Worm (Caenorhabditis elegans) whole organism, mixed stage, embryonic: ENCODE measurements around the gene smcl-1.

Experiments
- M03D4.4 ChIP-seq: sonication (generic microtip); optimal IDR thresholded peaks from 2 replicates; lab custom pipeline; 2017; ENCODE audit warnings: mild to moderate bottlenecking, missing genetic modification characterization, missing compliant biosample characterization
- bed-3 ChIP-seq: fragments of 200-800 bp; sonication (Bioruptor generic); optimal IDR thresholded peaks from 3 replicates; lab custom pipeline; 2018; ENCODE audit warnings: mild to moderate bottlenecking, missing genetic modification characterization, moderate library complexity, missing compliant biosample characterization
- blmp-1 ChIP-seq: fragments of 150-350 bp; optimal IDR thresholded peaks from 2 replicates; lab custom pipeline; 2014; ENCODE audit warnings: missing biosample characterization, missing genetic modification characterization
- ceh-43 ChIP-seq: fragments of 200-800 bp; sonication (Bioruptor generic); optimal IDR thresholded peaks from 2 replicates; lab custom pipeline; 2018; ENCODE audit warnings: mild to moderate bottlenecking, missing genetic modification characterization, moderate library complexity, missing compliant biosample characterization
- ceh-83 ChIP-seq: fragments of 200-800 bp; sonication (Bioruptor generic); optimal IDR thresholded peaks from 2 replicates; lab custom pipeline; 2018; ENCODE audit warnings: mild to moderate bottlenecking, missing genetic modification characterization, missing compliant biosample characterization
- cnd-1 ChIP-seq: fragments of 200-800 bp; sonication (Bioruptor generic); optimal IDR thresholded peaks from 2 replicates; lab custom pipeline; 2018; ENCODE audit warnings: mild to moderate bottlenecking, missing genetic modification characterization, missing compliant biosample characterization
- drap-1 ChIP-seq: fragments of 200-800 bp; sonication (Bioruptor generic); optimal IDR thresholded peaks from 3 replicates; lab custom pipeline; 2018; ENCODE audit warnings: mild to moderate bottlenecking, missing genetic modification characterization, missing compliant biosample characterization
- elt-1 ChIP-seq: sonication (generic microtip); optimal IDR thresholded peaks from 2 replicates; lab custom pipeline; 2017; ENCODE audit warnings: missing genetic modification characterization, mild to moderate bottlenecking, missing compliant biosample characterization, antibody characterized with exemption, moderate library complexity, borderline replicate concordance; ENCODE audit not compliant: insufficient read depth
- elt-3 ChIP-seq: fragments of 150-350 bp; optimal IDR thresholded peaks from 2 replicates; lab custom pipeline; 2014; ENCODE audit warnings: missing biosample characterization, missing genetic modification characterization
- flh-1 ChIP-seq: fragments of 200-800 bp; sonication (Bioruptor generic); optimal IDR thresholded peaks from 2 replicates; lab custom pipeline; 2018; ENCODE audit warnings: mild to moderate bottlenecking, missing genetic modification characterization, moderate library complexity, missing compliant biosample characterization
- ham-2 ChIP-seq: fragments of 200-800 bp; sonication (Bioruptor generic); optimal IDR thresholded peaks from 2 replicates; lab custom pipeline; 2018; ENCODE audit warnings: mild to moderate bottlenecking, missing genetic modification characterization, missing compliant biosample characterization
- hlh-1 ChIP-seq: fragments of 150-350 bp; optimal IDR thresholded peaks from 2 replicates; lab custom pipeline; 2014; ENCODE audit warnings: missing biosample characterization, missing genetic modification reagents, missing genetic modification characterization
- lin-13 ChIP-seq: fragments of 150-350 bp; optimal IDR thresholded peaks from 2 replicates; lab custom pipeline; 2014; ENCODE audit warnings: missing biosample characterization, missing genetic modification characterization
- lin-32 ChIP-seq: fragments of 200-800 bp; sonication (Bioruptor generic); optimal IDR thresholded peaks from 2 replicates; lab custom pipeline; 2018; ENCODE audit warnings: mild to moderate bottlenecking, missing genetic modification characterization, missing compliant biosample characterization
- lsy-2 ChIP-seq: fragments of 150-350 bp; optimal IDR thresholded peaks from 2 replicates; lab custom pipeline; 2014; ENCODE audit warnings: missing biosample characterization, missing genetic modification characterization
- mab-5 ChIP-seq: fragments of 150-350 bp; optimal IDR thresholded peaks from 2 replicates; lab custom pipeline; 2014; ENCODE audit warnings: missing biosample characterization, missing genetic modification characterization
- mep-1 ChIP-seq: fragments of 150-350 bp; optimal IDR thresholded peaks from 2 replicates; lab custom pipeline; 2017; ENCODE audit warnings: missing biosample characterization, missing genetic modification reagents, missing genetic modification characterization, inconsistent platforms
- mls-2 ChIP-seq: sonication (generic microtip); optimal IDR thresholded peaks from 2 replicates; lab custom pipeline; 2016; ENCODE audit warnings: mild to moderate bottlenecking, missing genetic modification characterization, moderate library complexity, missing compliant biosample characterization
- nhr-12 ChIP-seq: fragments of 150-350 bp; optimal IDR thresholded peaks from 2 replicates; lab custom pipeline; 2014; ENCODE audit warnings: missing biosample characterization, missing genetic modification characterization
- nhr-2 ChIP-seq: fragments of 150-350 bp; optimal IDR thresholded peaks from 2 replicates; lab custom pipeline; 2014; ENCODE audit warnings: missing biosample characterization, missing genetic modification characterization
- nhr-237 ChIP-seq: fragments of 150-350 bp; optimal IDR thresholded peaks from 2 replicates; lab custom pipeline; 2014; ENCODE audit warnings: missing biosample characterization, missing genetic modification characterization
- nhr-28 ChIP-seq: fragments of 150-350 bp; optimal IDR thresholded peaks from 2 replicates; lab custom pipeline; 2014; ENCODE audit warnings: missing biosample characterization, missing genetic modification characterization
- nhr-76 ChIP-seq: sonication (generic microtip); optimal IDR thresholded peaks from 2 replicates; lab custom pipeline; 2017; ENCODE audit warnings: missing biosample characterization, missing genetic modification characterization
- sem-2 ChIP-seq: fragments of 200-800 bp; sonication (Bioruptor generic); optimal IDR thresholded peaks from 2 replicates; lab custom pipeline; 2018; ENCODE audit warnings: mild to moderate bottlenecking, missing genetic modification characterization, missing compliant biosample characterization
- snpc-4 ChIP-seq: fragments of 150-350 bp; optimal IDR thresholded peaks from 2 replicates; lab custom pipeline; 2014; ENCODE audit warnings: missing biosample characterization, missing genetic modification characterization
- sptf-1 ChIP-seq: sonication (generic microtip); optimal IDR thresholded peaks from 2 replicates; lab custom pipeline; 2017; ENCODE audit warnings: mild to moderate bottlenecking, missing genetic modification characterization, moderate library complexity, missing compliant biosample characterization
- tbx-8 ChIP-seq: fragments of 200-800 bp; sonication (Bioruptor generic); optimal IDR thresholded peaks from 2 replicates; lab custom pipeline; 2018; ENCODE audit warnings: mild to moderate bottlenecking, missing genetic modification characterization, moderate library complexity, missing compliant biosample characterization
- unc-120 ChIP-seq: sonication (generic microtip); optimal IDR thresholded peaks from 2 replicates; lab custom pipeline; 2017; ENCODE audit warnings: missing genetic modification characterization, missing compliant biosample characterization; ENCODE audit not compliant: poor library complexity, severe bottlenecking
- unc-62 ChIP-seq: fragments of 150-350 bp; optimal IDR thresholded peaks from 2 replicates; lab custom pipeline; 2014; ENCODE audit warnings: missing biosample characterization, missing genetic modification reagents, missing genetic modification characterization
- zip-8 ChIP-seq: fragments of 150-350 bp; optimal IDR thresholded peaks from 2 replicates; lab custom pipeline; 2014; ENCODE audit warnings: missing biosample characterization, missing genetic modification characterization
- ztf-11 ChIP-seq: fragments of 150-350 bp; optimal IDR thresholded peaks from 2 replicates; lab custom pipeline; 2014; ENCODE audit warnings: missing biosample characterization, missing genetic modification characterization

smcl-1 gene

DNA sequence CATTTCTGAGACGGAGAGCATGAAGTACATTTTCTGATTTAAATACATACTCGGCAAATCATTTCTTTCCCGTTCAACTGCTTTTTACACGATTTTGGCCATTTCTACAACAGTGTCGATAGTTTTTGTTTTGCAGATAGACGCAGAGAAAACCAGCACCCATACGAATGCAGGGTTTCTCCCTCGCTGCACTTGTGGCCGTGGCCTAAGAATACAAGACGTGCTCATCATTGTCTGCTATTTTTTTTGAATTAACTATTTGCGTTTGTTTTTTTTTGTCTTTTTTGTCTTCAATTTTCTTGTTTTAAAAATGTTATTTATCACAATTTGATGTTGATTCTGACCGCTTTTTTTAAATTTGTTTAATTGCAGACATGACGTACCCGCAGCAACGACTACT is at the start of gene smcl-1:
Gene smcl-1 (plus strand): TSS at position 373 of the 400 bp plus-strand sequence.
- TF ChIP-seq lsy-2 (tag; lab: Kevin White, UChicago) (no peak), M03D4.4 (tag; lab: Kevin White, UChicago) (no peak), ceh-43 (GFP tag; lab: Kevin White, UChicago) (no peak), unc-120 (tag; lab: Kevin White, UChicago) (no peak), nhr-2 (tag; lab: Kevin White, UChicago) (peak; percentile 5), lin-13 (tag; lab: Kevin White, UChicago) (no peak), mls-2 (tag; lab: Kevin White, UChicago) (no peak), tbx-8 (no peak), flh-1 (GFP tag; lab: Kevin White, UChicago) (no peak), blmp-1 (no peak), mab-5 (no peak), sem-2 (no peak), unc-62 (GFP tag; lab: Kevin White, UChicago) (no peak), mep-1 (tag; lab: Kevin White, UChicago) (peak; percentile 34), hlh-1 (tag; lab: Kevin White, UChicago) (peak; percentile 34), sptf-1 (no peak), nhr-28 (tag; lab: Kevin White, UChicago) (no peak)

DNA sequence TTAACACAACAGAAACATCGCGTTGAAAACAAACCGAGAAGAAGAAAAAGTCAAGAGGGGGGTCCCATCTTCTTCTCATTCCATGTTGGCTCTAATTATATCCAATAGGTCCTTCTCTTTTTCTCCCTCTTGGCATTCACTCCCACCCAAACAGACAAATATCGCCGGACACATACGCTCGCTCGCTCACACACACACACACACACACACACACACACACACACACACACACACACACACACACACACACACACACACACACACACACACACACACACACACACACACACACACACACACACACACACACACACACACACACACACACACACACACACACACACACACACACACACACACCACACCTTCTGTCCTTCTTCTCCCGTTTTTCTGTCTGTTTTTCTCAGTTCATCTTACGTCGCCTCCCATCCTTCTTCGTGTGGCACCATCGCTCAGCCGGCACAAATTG is 49.5 kb upstream of the smcl-1 start, which contains the start of gene sto-4:
Gene sto-4 (plus strand): TSS at position 360 of the 469 bp plus-strand sequence.
- TF ChIP-seq ceh-43 (GFP tag; lab: Kevin White, UChicago) (peak; percentile 82), cnd-1 (peak; percentile 95), ztf-11 (tag; lab: Kevin White, UChicago) (peak; percentile 40), unc-120 (tag; lab: Kevin White, UChicago) (peak; percentile 31), mls-2 (tag; lab: Kevin White, UChicago) (peak; percentile 94), sptf-1 (peak; percentile 96), lin-32 (GFP tag; lab: Kevin White, UChicago) (peak; percentile 74), sem-2 (peak; percentile 70), ham-2 (GFP tag; lab: Kevin White, UChicago) (peak; percentile 76), flh-1 (GFP tag; lab: Kevin White, UChicago) (peak; percentile 74), drap-1 (GFP tag; lab: Kevin White, UChicago) (peak; percentile 89), M03D4.4 (tag; lab: Kevin White, UChicago) (peak; percentile 91), nhr-12 (tag; lab: Kevin White, UChicago) (peak; percentile 6), lsy-2 (tag; lab: Kevin White, UChicago) (peak; percentile 19), bed-3 (GFP tag; lab: Kevin White, UChicago) (peak; percentile 31), ceh-83 (GFP tag; lab: Kevin White, UChicago) (peak; percentile 84), tbx-8 (peak; percentile 82)
- TF ChIP-seq, all 35 proteins: peak for 17; not testable (repeated sequence) for 18

DNA sequence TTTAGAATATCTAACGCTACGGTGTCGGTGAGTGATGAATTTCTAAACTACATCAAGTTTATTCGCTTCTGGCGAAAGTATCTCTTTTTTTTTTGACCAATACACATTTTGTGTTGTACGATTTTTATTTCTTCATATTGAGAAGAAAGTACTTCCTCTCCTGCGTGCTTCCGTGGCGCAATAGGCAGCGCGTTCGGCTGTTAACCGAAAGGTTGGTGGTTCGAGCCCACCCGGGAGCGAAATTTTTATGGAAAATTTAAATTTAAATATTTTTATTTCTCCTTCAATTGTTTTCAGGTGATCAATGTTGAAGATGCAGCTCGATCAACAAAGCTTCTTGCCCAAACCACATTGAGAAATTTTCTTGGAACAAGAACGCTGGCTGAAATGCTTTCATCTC is 47.7 kb upstream of the smcl-1 start:
- TF ChIP-seq M03D4.4 (tag; lab: Kevin White, UChicago): no peak
- peak; percentile 27 for TF ChIP-seq sptf-1
- TF ChIP-seq bed-3 (GFP tag; lab: Kevin White, UChicago): no peak
- TF ChIP-seq nhr-76 (tag; lab: Kevin White, UChicago): no peak
- TF ChIP-seq, all 35 proteins: peak for 1

DNA sequence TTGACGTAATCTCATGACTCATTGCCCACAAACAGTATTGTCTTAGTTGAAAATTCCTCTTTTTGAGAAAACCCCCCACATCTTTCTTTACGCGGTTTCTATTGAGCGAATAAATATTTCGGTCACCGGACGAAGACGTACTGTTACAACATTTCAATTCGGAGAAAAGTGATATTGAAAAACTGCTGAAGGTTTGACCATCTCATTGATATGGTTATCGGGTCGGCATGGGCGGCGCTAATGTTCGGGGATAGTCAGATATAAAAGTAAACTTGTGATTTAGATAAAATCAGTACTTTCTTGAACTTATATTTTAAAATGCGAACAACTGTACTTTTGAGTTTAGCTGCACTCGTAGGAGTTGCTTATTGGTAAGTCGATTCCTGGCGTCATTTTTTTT is 46.1 kb upstream of the smcl-1 start, which contains the start of gene T04F8.8:
Gene T04F8.8 (plus strand): TSS at position 301 of the 400 bp plus-strand sequence.
- TF ChIP-seq snpc-4 (tag; lab: Kevin White, UChicago) (no peak), nhr-76 (tag; lab: Kevin White, UChicago) (no peak), bed-3 (GFP tag; lab: Kevin White, UChicago) (no peak), ceh-83 (GFP tag; lab: Kevin White, UChicago) (no peak), elt-1 (tag; lab: Kevin White, UChicago) (no peak), unc-120 (tag; lab: Kevin White, UChicago) (no peak), zip-8 (tag; lab: Kevin White, UChicago) (no peak), sem-2 (no peak), nhr-12 (tag; lab: Kevin White, UChicago) (no peak), elt-3 (tag; lab: Kevin White, UChicago) (no peak), mab-5 (no peak), nhr-237 (no peak), lin-32 (GFP tag; lab: Kevin White, UChicago) (no peak), blmp-1 (no peak), nhr-2 (tag; lab: Kevin White, UChicago) (no peak), ham-2 (GFP tag; lab: Kevin White, UChicago) (no peak), hlh-1 (tag; lab: Kevin White, UChicago) (no peak)
